Fruit fly (Drosophila melanogaster): ENCODE measurements around the gene tna.

Gene tna

dm6 chr3L:10899087-10899511, 63.8 kb downstream of the tna start, which contains the start of gene Aps (continued):
- TF ChIP-seq Rfx (GFP tag; IDR thresholded peaks at IDR 0.05): peak; percentile 78
- no peak for TF ChIP-seq Sry-δ (GFP tag; optimal IDR thresholded peaks at IDR 0.05)
- TF ChIP-seq Nf-YA (GFP tag; IDR thresholded peaks at IDR 0.05): no peak; the same call in 1 of the 2 replicates
- TF ChIP-seq seq (GFP tag; IDR thresholded peaks at IDR 0.05): no peak
- peak; percentile 28; the same call in 1 of the 2 replicates for TF ChIP-seq Rx (GFP tag; IDR thresholded peaks at IDR 0.05)
- no peak for TF ChIP-seq slp2 (GFP tag; optimal IDR thresholded peaks at IDR 0.05)
- TF ChIP-seq HmgD (GFP tag; optimal IDR thresholded peaks at IDR 0.05): no peak
- peak; percentile 88 for TF ChIP-seq psq (GFP tag; optimal IDR thresholded peaks at IDR 0.05)
- TF ChIP-seq CG16815 (GFP tag; optimal IDR thresholded peaks at IDR 0.05): peak; percentile 15
- TF ChIP-seq gt (GFP tag; IDR thresholded peaks at IDR 0.05): no peak
- no peak for TF ChIP-seq CG7928 (GFP tag; optimal IDR thresholded peaks at IDR 0.05)
- TF ChIP-seq odd (GFP tag; optimal IDR thresholded peaks at IDR 0.05): no peak
- no peak for TF ChIP-seq wek (GFP tag; optimal IDR thresholded peaks at IDR 0.05)
- TF ChIP-seq her (GFP tag; optimal IDR thresholded peaks at IDR 0.05): no peak
- TF ChIP-seq CG32532 (GFP tag; IDR thresholded peaks at IDR 0.05): peak; percentile 89
- no peak for TF ChIP-seq hbn (GFP tag; IDR thresholded peaks at IDR 0.05; ENCODE audit: partially characterized antibody)
- TF ChIP-seq org-1 (GFP tag; optimal IDR thresholded peaks at IDR 0.05): no peak
- TF ChIP-seq NK7.1 (GFP tag; optimal IDR thresholded peaks at IDR 0.05): no peak
- no peak for TF ChIP-seq crc (GFP tag; optimal IDR thresholded peaks at IDR 0.05)
- TF ChIP-seq dmrt99B (tag; optimal IDR thresholded peaks at IDR 0.05): peak; percentile 15
- peak; percentile 2 for TF ChIP-seq pum (GFP tag; optimal IDR thresholded peaks at IDR 0.05)
- no peak for TF ChIP-seq CG6254 (GFP tag; optimal IDR thresholded peaks at IDR 0.05)
- TF ChIP-seq CG2889 (GFP tag; IDR thresholded peaks at IDR 0.05): no peak
- TF ChIP-seq fd96Cb (tag; optimal IDR thresholded peaks at IDR 0.05): no peak
- TF ChIP-seq br (optimal IDR thresholded peaks at IDR 0.05): no peak
- TF ChIP-seq maf-S (GFP tag; optimal IDR thresholded peaks at IDR 0.05): peak; percentile 24
- peak; percentile 27 for TF ChIP-seq tx (GFP tag; optimal IDR thresholded peaks at IDR 0.05)
- no peak for TF ChIP-seq Dip3 (GFP tag; optimal IDR thresholded peaks at IDR 0.05)
- no peak for TF ChIP-seq p53 (GFP tag; optimal IDR thresholded peaks at IDR 0.05)
- peak; percentile 66 for TF ChIP-seq stwl (tag; optimal IDR thresholded peaks at IDR 0.05)
- TF ChIP-seq CG6689 (GFP tag; IDR thresholded peaks at IDR 0.05): no peak
- peak; percentile 61 for TF ChIP-seq CG2712 (tag; optimal IDR thresholded peaks at IDR 0.05)
- peak; percentile 20 for TF ChIP-seq Ssrp (tag; optimal IDR thresholded peaks at IDR 0.05)
- TF ChIP-seq MTF-1 (GFP tag; optimal IDR thresholded peaks at IDR 0.05; ENCODE audit: borderline replicate concordance): no peak
- TF ChIP-seq ATbp (GFP tag; optimal IDR thresholded peaks at IDR 0.05): no peak
- no peak for TF ChIP-seq gcm2 (GFP tag; optimal IDR thresholded peaks at IDR 0.05)
- no peak for TF ChIP-seq BtbVII (GFP tag; optimal IDR thresholded peaks at IDR 0.05)
- TF ChIP-seq Bgb (GFP tag; IDR thresholded peaks at IDR 0.05; ENCODE audit: partially characterized antibody): peak; percentile 11; the same call in 1 of the 2 replicates
- no peak for TF ChIP-seq sqz (GFP tag; optimal IDR thresholded peaks at IDR 0.05)
- TF ChIP-seq CG14050 (GFP tag; IDR thresholded peaks at IDR 0.05): peak; percentile 22; the same call in 1 of the 3 replicates
- TF ChIP-seq Dad (GFP tag; optimal IDR thresholded peaks at IDR 0.05): no peak
- no peak for TF ChIP-seq sna (GFP tag; IDR thresholded peaks at IDR 0.05; ENCODE audit: partially characterized antibody)
- no peak for TF ChIP-seq CG7745 (tag; optimal IDR thresholded peaks at IDR 0.05)
- TF ChIP-seq zfh2 (GFP tag; optimal IDR thresholded peaks at IDR 0.05): no peak
- TF ChIP-seq CG17912 (GFP tag; optimal IDR thresholded peaks at IDR 0.05): peak; percentile 47
- TF ChIP-seq ato (GFP tag; IDR thresholded peaks at IDR 0.05; ENCODE audit: partially characterized antibody): no peak
- TF ChIP-seq CG11695 (GFP tag; IDR thresholded peaks at IDR 0.05): no peak
- TF ChIP-seq jumu (GFP tag; optimal IDR thresholded peaks at IDR 0.05): peak; percentile 15
- TF ChIP-seq ase (GFP tag; IDR thresholded peaks at IDR 0.05): peak; percentile 64; the same call in 2 of the 3 replicates
- TF ChIP-seq CG2202 (tag; optimal IDR thresholded peaks at IDR 0.05): no peak
- no peak for TF ChIP-seq Neu2 (GFP tag; optimal IDR thresholded peaks at IDR 0.05; ENCODE audit: borderline replicate concordance)
- TF ChIP-seq CG3065 (GFP tag; optimal IDR thresholded peaks at IDR 0.05): no peak

All from whole organism, embryonic.